Fruit fly (Drosophila melanogaster): ENCODE data around the gene OXA1L.

DNA sequence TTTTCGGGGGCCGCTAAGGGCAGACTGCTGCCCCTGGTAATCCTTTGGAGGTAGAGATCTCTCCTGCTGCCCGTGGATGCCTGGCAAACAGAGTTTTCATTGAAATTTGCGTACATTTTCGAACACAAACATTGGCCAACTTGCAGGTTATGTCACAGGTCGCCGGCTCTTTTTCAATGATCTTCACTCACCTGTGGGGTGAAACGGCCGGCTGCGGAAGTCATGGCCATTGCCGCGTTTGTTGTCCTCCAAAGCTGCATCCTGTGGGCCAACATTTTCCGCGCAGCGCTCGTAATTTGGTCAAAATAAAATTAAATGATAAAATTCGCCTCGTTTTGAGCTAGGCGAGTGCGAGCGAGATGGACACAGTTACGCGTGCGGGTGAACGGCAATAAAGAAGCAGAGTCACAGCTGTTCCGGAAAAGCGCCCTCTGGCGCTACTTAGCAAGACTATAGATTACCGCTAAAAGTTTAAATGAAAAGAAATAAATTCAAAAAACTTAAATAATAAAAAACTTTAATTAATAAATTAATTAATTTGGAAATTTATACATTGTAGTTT is 479 bp downstream of the OXA1L start:
- TF ChIP-seq Dll (optimal IDR thresholded peaks at IDR 0.05) (no peak), psq (optimal IDR thresholded peaks at IDR 0.05) (no peak), CG8478 (optimal IDR thresholded peaks at IDR 0.05) (no peak), pan (optimal IDR thresholded peaks at IDR 0.05) (no peak), EcR (GFP tag; optimal IDR thresholded peaks at IDR 0.05) (no peak)

All from whole organism.